Worm (Caenorhabditis elegans): ENCODE measurements around the gene sre-45.

- TF ChIP-seq ref-1 (GFP tag; conservative IDR thresholded peaks at IDR 0.05) = no peak
- no peak for TF ChIP-seq klf-2 (GFP tag; conservative IDR thresholded peaks at IDR 0.05)
- no peak for TF ChIP-seq flt-1 (GFP tag; IDR thresholded peaks at IDR 0.05)
- no peak for TF ChIP-seq cog-1 (tag; optimal IDR thresholded peaks at IDR 0.05)
- TF ChIP-seq med-1 (GFP tag; optimal IDR thresholded peaks at IDR 0.05; ENCODE audit: insufficient read depth) = no peak
- no peak for TF ChIP-seq tab-1 (GFP tag; IDR thresholded peaks at IDR 0.05)
Observed at ce11 chrII:13521977-13522404, 4.3 kb downstream of the sre-45 start.
